Worm (Caenorhabditis elegans) whole organism, L3 larva: Measurements from ENCODE around the gene frk-1.
A peak's percentile ranks its signal among the peaks of the same experiment; 100 is the strongest.

Experiments used
- R02D3.7 ChIP-seq: fragments of 150-350 bp; optimal IDR thresholded peaks from 2 replicates; lab custom pipeline; 2014; ENCODE audit warnings: missing biosample characterization, missing genetic modification characterization
- ceh-16 ChIP-seq: sonication (generic microtip); optimal IDR thresholded peaks from 2 replicates; lab custom pipeline; 2017; ENCODE audit warnings: missing biosample characterization, missing genetic modification characterization
- ceh-28 ChIP-seq: fragments of 150-350 bp; optimal IDR thresholded peaks from 2 replicates; lab custom pipeline; 2014; ENCODE audit warnings: missing biosample characterization, missing genetic modification reagents, missing genetic modification characterization
- ceh-82 ChIP-seq: fragments of 150-350 bp; optimal IDR thresholded peaks from 2 replicates; lab custom pipeline; 2014; ENCODE audit warnings: missing biosample characterization, missing genetic modification characterization
- daf-12 ChIP-seq: fragments of 150-350 bp; optimal IDR thresholded peaks from 2 replicates; lab custom pipeline; 2014; ENCODE audit warnings: missing biosample characterization, missing genetic modification reagents, missing genetic modification characterization
- egl-27 ChIP-seq: sonication (generic microtip); optimal IDR thresholded peaks from 4 replicates; lab custom pipeline; 2017; ENCODE audit warnings: missing biosample characterization, missing genetic modification reagents, missing genetic modification characterization
- elt-1 ChIP-seq: fragments of 150-350 bp; optimal IDR thresholded peaks from 2 replicates; lab custom pipeline; 2014; ENCODE audit warnings: missing biosample characterization, missing genetic modification characterization
- elt-2 ChIP-seq: sonication (generic microtip); optimal IDR thresholded peaks from 2 replicates; lab custom pipeline; 2016; ENCODE audit warnings: missing genetic modification reagents, mild to moderate bottlenecking, missing genetic modification characterization, missing compliant biosample characterization
- elt-3 ChIP-seq, 3 experiments: fragments of 150-350 bp in 1 of 3; sonication (generic microtip) in 2 of 3; optimal IDR thresholded peaks; 2 replicates in 2 of 3; 4 replicates in 1 of 3; lab custom pipeline; 2014 to 2017; ENCODE audit warnings: missing biosample characterization in 3 of 3, missing genetic modification characterization in 3 of 3
- eor-1 ChIP-seq, 2 experiments: fragments of 150-350 bp; optimal IDR thresholded peaks; 2 replicates each; lab custom pipeline; 2014 to 2018; ENCODE audit warnings: missing biosample characterization in 2 of 2, missing genetic modification characterization in 2 of 2
- fkh-10 ChIP-seq: sonication (generic microtip); optimal IDR thresholded peaks from 2 replicates; lab custom pipeline; 2017; ENCODE audit warnings: missing biosample characterization, missing genetic modification reagents, missing genetic modification characterization
- fkh-2 ChIP-seq: fragments of 150-350 bp; optimal IDR thresholded peaks from 2 replicates; lab custom pipeline; 2014; ENCODE audit warnings: missing biosample characterization, missing genetic modification reagents, missing genetic modification characterization
- jun-1 ChIP-seq: fragments of 150-350 bp; optimal IDR thresholded peaks from 2 replicates; lab custom pipeline; 2014; ENCODE audit warnings: missing biosample characterization, missing genetic modification reagents, missing genetic modification characterization
- lin-15B ChIP-seq: fragments of 150-350 bp; optimal IDR thresholded peaks from 2 replicates; lab custom pipeline; 2014; ENCODE audit warnings: missing biosample characterization, missing genetic modification characterization
- lin-39 ChIP-seq: fragments of 150-350 bp; optimal IDR thresholded peaks from 2 replicates; lab custom pipeline; 2018; ENCODE audit warnings: missing biosample characterization, missing genetic modification reagents, missing genetic modification characterization
- mml-1 ChIP-seq: fragments of 150-350 bp; sonication (generic microtip); optimal IDR thresholded peaks from 3 replicates; lab custom pipeline; 2014; ENCODE audit warnings: missing biosample characterization, missing genetic modification characterization
- nfya-1 ChIP-seq: sonication (generic microtip); optimal IDR thresholded peaks from 2 replicates; lab custom pipeline; 2017; ENCODE audit warnings: missing genetic modification characterization, mild to moderate bottlenecking, missing compliant biosample characterization, antibody characterized with exemption, moderate library complexity; ENCODE audit not compliant: insufficient read depth
- nhr-11 ChIP-seq: fragments of 150-350 bp; optimal IDR thresholded peaks from 2 replicates; lab custom pipeline; 2014; ENCODE audit warnings: missing biosample characterization, missing genetic modification characterization
- nhr-12 ChIP-seq: fragments of 150-350 bp; optimal IDR thresholded peaks from 2 replicates; lab custom pipeline; 2014; ENCODE audit warnings: missing biosample characterization, missing genetic modification characterization
- nhr-23 ChIP-seq: fragments of 150-350 bp; optimal IDR thresholded peaks from 2 replicates; lab custom pipeline; 2014; ENCODE audit warnings: missing biosample characterization, missing genetic modification reagents, missing genetic modification characterization
- nhr-237 ChIP-seq: fragments of 150-350 bp; optimal IDR thresholded peaks from 2 replicates; lab custom pipeline; 2014; ENCODE audit warnings: missing biosample characterization, missing genetic modification characterization
- nhr-25 ChIP-seq: sonication (generic microtip); optimal IDR thresholded peaks from 2 replicates; lab custom pipeline; 2017; ENCODE audit warnings: missing biosample characterization, missing genetic modification characterization
- nhr-28 ChIP-seq: fragments of 150-350 bp; optimal IDR thresholded peaks from 2 replicates; lab custom pipeline; 2014; ENCODE audit warnings: missing biosample characterization, missing genetic modification characterization
- nhr-43 ChIP-seq: sonication (generic microtip); optimal IDR thresholded peaks from 2 replicates; lab custom pipeline; 2016; ENCODE audit warnings: mild to moderate bottlenecking, missing genetic modification characterization, missing compliant biosample characterization; ENCODE audit not compliant: poor library complexity, severe bottlenecking
- nhr-76 ChIP-seq: fragments of 150-350 bp; sonication (generic microtip); optimal IDR thresholded peaks from 5 replicates; lab custom pipeline; 2014; ENCODE audit warnings: missing biosample characterization, missing genetic modification characterization
- nhr-77 ChIP-seq: fragments of 150-350 bp; optimal IDR thresholded peaks from 2 replicates; lab custom pipeline; 2014; ENCODE audit warnings: missing biosample characterization, missing genetic modification characterization
- pha-4 ChIP-seq: fragments of 150-350 bp; optimal IDR thresholded peaks from 2 replicates; lab custom pipeline; 2014; ENCODE audit warnings: missing biosample characterization, missing genetic modification reagents, missing genetic modification characterization
- pqm-1 ChIP-seq: fragments of 150-350 bp; optimal IDR thresholded peaks from 2 replicates; lab custom pipeline; 2017; ENCODE audit warnings: missing biosample characterization, missing genetic modification characterization, inconsistent platforms
- sea-2 ChIP-seq: fragments of 150-350 bp; sonication (generic microtip); optimal IDR thresholded peaks from 4 replicates; lab custom pipeline; 2014; ENCODE audit warnings: missing biosample characterization, missing genetic modification reagents, missing genetic modification characterization
- skn-1 ChIP-seq: fragments of 150-350 bp; optimal IDR thresholded peaks from 2 replicates; lab custom pipeline; 2014; ENCODE audit warnings: missing biosample characterization, missing genetic modification characterization
- snpc-4 ChIP-seq: fragments of 150-350 bp; optimal IDR thresholded peaks from 2 replicates; lab custom pipeline; 2014; ENCODE audit warnings: missing biosample characterization, missing genetic modification characterization
- unc-39 ChIP-seq: sonication (generic microtip); optimal IDR thresholded peaks from 4 replicates; lab custom pipeline; 2017; ENCODE audit warnings: missing biosample characterization, missing genetic modification characterization
- unc-62 ChIP-seq: fragments of 150-350 bp; sonication (generic microtip); optimal IDR thresholded peaks from 4 replicates; lab custom pipeline; 2014; ENCODE audit warnings: missing biosample characterization, missing genetic modification reagents, missing genetic modification characterization
- zag-1 ChIP-seq: fragments of 150-350 bp; optimal IDR thresholded peaks from 2 replicates; lab custom pipeline; 2014; ENCODE audit warnings: missing biosample characterization, missing genetic modification characterization
- ztf-11 ChIP-seq: fragments of 150-350 bp; optimal IDR thresholded peaks from 2 replicates; lab custom pipeline; 2014; ENCODE audit warnings: missing biosample characterization, missing genetic modification characterization
- ztf-4 ChIP-seq: fragments of 150-350 bp; optimal IDR thresholded peaks from 2 replicates; lab custom pipeline; 2014; ENCODE audit warnings: missing biosample characterization, missing genetic modification characterization

The frk-1 gene

ce11 chrIV:10084323-10084959 is 41.5 kb downstream of the frk-1 start, which contains the start of gene W01B6.8:
W01B6.8 (minus strand) TSS chrIV:10084373.
- TF ChIP-seq elt-2 (tag; lab: Kevin White, UChicago), result no peak
- no peak for TF ChIP-seq pha-4 (tag; lab: Kevin White, UChicago)
- TF ChIP-seq R02D3.7 (tag; lab: Kevin White, UChicago), result no peak
- no peak for TF ChIP-seq mml-1 (tag; lab: Kevin White, UChicago)
- TF ChIP-seq ceh-28 (tag; lab: Kevin White, UChicago), result no peak
- no peak for TF ChIP-seq sea-2 (GFP tag; lab: Kevin White, UChicago)
- no peak for TF ChIP-seq nhr-77 (tag; lab: Kevin White, UChicago)
- TF ChIP-seq nhr-11 (tag; lab: Kevin White, UChicago), result no peak
- no peak for TF ChIP-seq egl-27 (tag; lab: Kevin White, UChicago)
- no peak for TF ChIP-seq unc-39
- TF ChIP-seq skn-1 (tag; lab: Kevin White, UChicago), result no peak
- no peak for TF ChIP-seq unc-62 (GFP tag; lab: Kevin White, UChicago)
- TF ChIP-seq ztf-11 (tag; lab: Kevin White, UChicago), result no peak

- TF ChIP-seq pqm-1 (tag; lab: Kevin White, UChicago) (peak; percentile 17), nhr-23 (peak; percentile 54), nhr-43 (peak; percentile 74), skn-1 (tag; lab: Kevin White, UChicago) (peak; percentile 4), nfya-1 (tag; lab: Kevin White, UChicago) (peak; percentile 84), lin-15B (tag; lab: Kevin White, UChicago) (peak; percentile 93), ceh-16 (no peak), R02D3.7 (tag; lab: Kevin White, UChicago) (peak; percentile 71), ztf-4 (tag; lab: Kevin White, UChicago) (no peak), nhr-237 (tag; lab: Kevin White, UChicago) (no peak), fkh-10 (GFP tag; lab: Kevin White, UChicago) (peak; percentile 23), elt-3 (tag; optimal IDR thresholded peaks at IDR 0.05; lab: Kevin White, UChicago) (no peak), daf-12 (tag; lab: Kevin White, UChicago) (no peak), elt-2 (tag; lab: Kevin White, UChicago) (no peak), nhr-28 (no peak), jun-1 (tag; lab: Kevin White, UChicago) (peak; percentile 10), nhr-11 (tag; lab: Kevin White, UChicago) (no peak), ceh-28 (tag; lab: Kevin White, UChicago) (no peak), snpc-4 (tag; lab: Kevin White, UChicago) (peak; percentile 36), nhr-25 (tag; lab: Kevin White, UChicago) (peak; percentile 70), lin-39 (tag; lab: Kevin White, UChicago) (peak; percentile 70)
- TF ChIP-seq, all 47 proteins: peak for 12
Measured at ce11 chrIV:10085401-10086187, 42.6 kb downstream of the frk-1 start, which contains the start of the genes col-2 and ndc-80. col-2 (minus strand) TSS chrIV:10085451. ndc-80 (plus strand) TSS chrIV:10086137.

- no peak for TF ChIP-seq nhr-76 (tag; lab: Kevin White, UChicago)
- no peak for TF ChIP-seq elt-2 (tag; lab: Kevin White, UChicago)
- TF ChIP-seq nhr-237 (tag; lab: Kevin White, UChicago), result no peak
- TF ChIP-seq nhr-23, result no peak
- no peak for TF ChIP-seq eor-1 (tag; optimal IDR thresholded peaks at IDR 0.05; lab: Kevin White, UChicago)
Measured at ce11 chrIV:10089777-10090176, 46.8 kb downstream of the frk-1 start, which contains the start of gene ttr-39. ttr-39 (minus strand) TSS chrIV:10089877.

- no peak for TF ChIP-seq pqm-1 (tag; lab: Kevin White, UChicago)
- no peak for TF ChIP-seq ceh-82
- TF ChIP-seq eor-1 (tag; optimal IDR thresholded peaks at IDR 0.05; lab: Kevin White, UChicago), result no peak
- TF ChIP-seq nhr-23, result no peak
- TF ChIP-seq nhr-25 (tag; lab: Kevin White, UChicago), result no peak
- no peak for TF ChIP-seq elt-1
- no peak for TF ChIP-seq fkh-2 (tag; lab: Kevin White, UChicago)
- TF ChIP-seq skn-1 (tag; lab: Kevin White, UChicago), result no peak
- no peak for TF ChIP-seq nhr-12 (tag; lab: Kevin White, UChicago)
- no peak for TF ChIP-seq zag-1 (tag; lab: Kevin White, UChicago)
- no peak for TF ChIP-seq elt-2 (tag; lab: Kevin White, UChicago)
- TF ChIP-seq nhr-77 (tag; lab: Kevin White, UChicago), result no peak
- no peak for TF ChIP-seq nhr-28
- no peak for TF ChIP-seq elt-3 (tag; optimal IDR thresholded peaks at IDR 0.05; lab: Kevin White, UChicago)
- TF ChIP-seq, all 47 proteins: peak for 0
Measured at ce11 chrIV:10090358-10090757, 47.4 kb downstream of the frk-1 start, which contains the start of gene ttbk-5. ttbk-5 (plus strand) TSS chrIV:10090658.
